Worm (Caenorhabditis elegans): Measurements from ENCODE around the gene C05D11.8.

ce11 chrIII:6442305-6443125, 15.4 kb upstream of the C05D11.8 start, which contains the start of gene mel-32:
- TF ChIP-seq zip-4 (GFP tag; optimal IDR thresholded peaks at IDR 0.05) (no peak), nhr-12 (tag; optimal IDR thresholded peaks at IDR 0.05) (no peak), skn-1 (tag; optimal IDR thresholded peaks at IDR 0.05) (no peak)

Measured in whole organism, L1 larva.